Fruit fly (Drosophila melanogaster): ENCODE results near the gene plh.

Gene plh

dm6 chr3R:5054747-5055146, 43.9 kb upstream of the plh start:
- TF ChIP-seq EcR (GFP tag; optimal IDR thresholded peaks at IDR 0.05) (no peak), CG32121 (GFP tag; IDR thresholded peaks at IDR 0.05) (peak; percentile 38; the same call in 1 of the 2 replicates)

DNA sequence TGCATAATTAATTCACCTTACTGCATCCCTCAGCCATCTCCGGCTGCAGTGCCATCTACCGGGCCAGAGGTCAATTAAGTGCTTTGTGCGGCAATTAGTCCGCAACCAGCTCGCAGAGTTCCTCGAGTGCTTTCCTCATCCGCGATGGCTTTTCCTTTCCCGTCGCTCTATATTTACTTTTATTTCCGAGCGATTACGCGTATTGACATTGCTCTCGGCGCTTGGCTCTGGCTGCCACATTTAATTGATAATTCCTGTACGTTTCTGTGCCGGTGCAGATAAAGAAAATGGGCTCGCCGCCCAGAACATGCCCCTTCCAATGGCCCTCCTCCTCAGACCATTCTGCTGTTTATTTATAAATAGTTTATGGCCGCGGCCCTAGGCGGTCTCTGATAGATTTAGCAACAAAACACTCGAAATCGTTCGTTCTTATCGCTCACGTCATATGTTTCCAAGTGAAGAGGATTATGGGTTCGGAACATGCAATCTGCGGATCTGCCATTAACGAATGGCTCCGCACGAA, 42.8 kb upstream of the plh start:
- TF ChIP-seq D1 (tag; optimal IDR thresholded peaks at IDR 0.05): no peak
- no peak for TF ChIP-seq CG12605 (GFP tag; IDR thresholded peaks at IDR 0.05)
- TF ChIP-seq CG13204 (GFP tag; optimal IDR thresholded peaks at IDR 0.05): no peak
- TF ChIP-seq rn (GFP tag; IDR thresholded peaks at IDR 0.05): no peak
- TF ChIP-seq gl (tag; optimal IDR thresholded peaks at IDR 0.05): peak; percentile 56
- TF ChIP-seq CG15710 (tag; optimal IDR thresholded peaks at IDR 0.05): no peak
- peak; percentile 55; the same call in 1 of the 2 replicates for TF ChIP-seq CG32121 (GFP tag; IDR thresholded peaks at IDR 0.05)
- no peak for TF ChIP-seq CG17806 (tag; optimal IDR thresholded peaks at IDR 0.05)
- TF ChIP-seq Pif1B (GFP tag; optimal IDR thresholded peaks at IDR 0.05): peak; percentile 55
- no peak; the same call in 2 of the 3 replicates for TF ChIP-seq CG4496 (GFP tag; IDR thresholded peaks at IDR 0.05)
- peak; percentile 35 for TF ChIP-seq CG14655 (GFP tag; optimal IDR thresholded peaks at IDR 0.05)
- peak; percentile 56 for TF ChIP-seq Ets98B (GFP tag; IDR thresholded peaks at IDR 0.05)
- TF ChIP-seq CG9948 (tag; optimal IDR thresholded peaks at IDR 0.05): no peak
- TF ChIP-seq CG8159 (tag; optimal IDR thresholded peaks at IDR 0.05): no peak
- TF ChIP-seq CG10348 (GFP tag; IDR thresholded peaks at IDR 0.05): no peak
- peak; percentile 20 for TF ChIP-seq EcR (GFP tag; optimal IDR thresholded peaks at IDR 0.05)
- TF ChIP-seq Pif1A (GFP tag; optimal IDR thresholded peaks at IDR 0.05): peak; percentile 60
- TF ChIP-seq Snoo (tag; optimal IDR thresholded peaks at IDR 0.05): no peak
- 0 out of 3 replicates have a peak, but pooled peaks have one; percentile 49 for TF ChIP-seq fd96Ca (GFP tag; IDR thresholded peaks at IDR 0.05)
- TF ChIP-seq CG8301 (tag; optimal IDR thresholded peaks at IDR 0.05): no peak
- TF ChIP-seq CG34367 (tag; optimal IDR thresholded peaks at IDR 0.05): no peak

- TF ChIP-seq CG34367 (tag; optimal IDR thresholded peaks at IDR 0.05) (peak; percentile 50), CG12605 (GFP tag; IDR thresholded peaks at IDR 0.05) (no peak), CG8301 (tag; optimal IDR thresholded peaks at IDR 0.05) (peak; percentile 46), CG9948 (tag; optimal IDR thresholded peaks at IDR 0.05) (peak; percentile 79), CG15710 (tag; optimal IDR thresholded peaks at IDR 0.05) (peak; percentile 74), CG17806 (tag; optimal IDR thresholded peaks at IDR 0.05) (peak; percentile 71), CG14655 (GFP tag; optimal IDR thresholded peaks at IDR 0.05) (peak; percentile 47), CG8159 (tag; optimal IDR thresholded peaks at IDR 0.05) (peak; percentile 83), CG32121 (GFP tag; IDR thresholded peaks at IDR 0.05) (no peak)
These were observed 42.0 kb upstream of the plh start for dm6 chr3R:5052876-5053275.

dm6 chr3R:5045104-5045503, 34.3 kb upstream of the plh start:
- TF ChIP-seq CG17806 (tag; optimal IDR thresholded peaks at IDR 0.05) (peak; percentile 18), rn (GFP tag; IDR thresholded peaks at IDR 0.05) (no peak), CG13204 (GFP tag; optimal IDR thresholded peaks at IDR 0.05) (no peak), Pif1A (GFP tag; optimal IDR thresholded peaks at IDR 0.05) (no peak), CG15710 (tag; optimal IDR thresholded peaks at IDR 0.05) (peak; percentile 46), EcR (GFP tag; optimal IDR thresholded peaks at IDR 0.05) (no peak), CG14655 (GFP tag; optimal IDR thresholded peaks at IDR 0.05) (no peak), CG10348 (GFP tag; IDR thresholded peaks at IDR 0.05) (no peak), CG8301 (tag; optimal IDR thresholded peaks at IDR 0.05) (no peak), Pif1B (GFP tag; optimal IDR thresholded peaks at IDR 0.05) (no peak), CG32121 (GFP tag; IDR thresholded peaks at IDR 0.05) (no peak), CG9948 (tag; optimal IDR thresholded peaks at IDR 0.05) (peak; percentile 22), fd96Ca (GFP tag; IDR thresholded peaks at IDR 0.05) (no peak), CG8159 (tag; optimal IDR thresholded peaks at IDR 0.05) (peak; percentile 58), Snoo (tag; optimal IDR thresholded peaks at IDR 0.05) (no peak), CG4496 (GFP tag; IDR thresholded peaks at IDR 0.05) (no peak), Ets98B (GFP tag; IDR thresholded peaks at IDR 0.05) (no peak), CG12605 (GFP tag; IDR thresholded peaks at IDR 0.05) (no peak), D1 (tag; optimal IDR thresholded peaks at IDR 0.05) (no peak), CG34367 (tag; optimal IDR thresholded peaks at IDR 0.05) (no peak), gl (tag; optimal IDR thresholded peaks at IDR 0.05) (no peak)

DNA sequence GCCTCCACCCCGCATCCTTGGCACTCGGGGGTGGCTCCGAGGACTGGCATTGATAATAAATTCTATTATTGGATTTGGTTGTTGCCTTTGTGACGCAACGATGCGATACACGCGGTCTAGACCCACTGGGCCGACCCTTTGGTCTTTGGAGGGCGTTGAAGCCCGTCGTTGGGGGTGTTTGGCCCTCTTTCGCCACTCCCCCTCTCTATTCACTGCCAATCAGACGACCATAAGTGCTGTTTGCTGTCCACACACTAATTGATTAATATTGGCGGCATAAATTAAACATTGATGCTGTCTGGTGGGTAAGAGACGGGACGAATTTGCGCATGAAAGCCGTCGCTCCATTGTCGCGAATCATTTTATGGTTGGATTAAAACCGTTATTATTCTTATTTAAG, 33.1 kb upstream of the plh start:
- TF ChIP-seq Pif1B (GFP tag; optimal IDR thresholded peaks at IDR 0.05): no peak

DNA sequence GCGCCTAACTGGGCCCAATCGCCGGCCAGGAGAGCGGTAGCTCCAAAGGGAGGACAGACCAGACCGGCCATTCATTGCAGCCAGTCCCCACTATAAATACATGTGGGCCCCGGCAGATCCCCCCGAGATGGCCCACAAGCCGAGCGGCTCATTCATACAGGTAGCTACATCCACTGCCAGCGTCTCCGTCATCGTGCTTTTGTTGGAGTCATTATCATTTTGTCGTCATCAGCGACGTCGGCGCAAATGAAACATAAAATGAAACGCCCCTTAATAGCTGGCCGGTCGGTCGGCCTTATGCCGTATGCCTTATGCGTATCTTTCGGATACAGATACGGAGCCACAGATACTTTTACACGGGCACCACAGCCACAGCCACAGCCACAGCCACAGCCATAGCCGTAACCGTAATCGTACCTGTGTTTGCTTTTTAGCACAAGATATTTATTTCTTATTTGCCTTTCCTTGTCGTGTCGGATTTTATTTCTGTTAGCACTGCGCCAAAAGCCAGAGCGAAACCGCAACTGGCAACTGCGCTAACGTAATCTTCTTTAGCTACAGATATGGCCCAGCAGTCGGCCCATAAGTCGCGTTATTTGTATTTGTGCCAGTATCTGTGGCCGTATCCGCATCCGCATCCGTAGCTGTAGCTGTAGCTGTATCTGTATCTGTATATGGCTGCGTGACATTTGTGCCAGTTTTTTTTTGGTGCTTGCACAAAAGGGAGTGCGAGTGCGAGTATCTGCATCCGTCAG, 32.3 kb upstream of the plh start:
- peak; percentile 27; the same call in 1 of the 3 replicates for TF ChIP-seq fd96Ca (GFP tag; IDR thresholded peaks at IDR 0.05)
- peak; percentile 9 for TF ChIP-seq Pif1A (GFP tag; optimal IDR thresholded peaks at IDR 0.05)
- peak; percentile 75 for TF ChIP-seq CG13204 (GFP tag; optimal IDR thresholded peaks at IDR 0.05)
- TF ChIP-seq Pif1B (GFP tag; optimal IDR thresholded peaks at IDR 0.05): peak; percentile 14
- TF ChIP-seq CG10348 (GFP tag; IDR thresholded peaks at IDR 0.05): no peak
- no peak for TF ChIP-seq CG12605 (GFP tag; IDR thresholded peaks at IDR 0.05)
- no peak for TF ChIP-seq rn (GFP tag; IDR thresholded peaks at IDR 0.05)
- no peak for TF ChIP-seq CG9948 (tag; optimal IDR thresholded peaks at IDR 0.05)
- TF ChIP-seq Ets98B (GFP tag; IDR thresholded peaks at IDR 0.05): 0 out of 2 replicates have a peak, but pooled peaks have one; percentile 14
- TF ChIP-seq CG32121 (GFP tag; IDR thresholded peaks at IDR 0.05): no peak
- TF ChIP-seq CG15710 (tag; optimal IDR thresholded peaks at IDR 0.05): peak; percentile 5
- TF ChIP-seq EcR (GFP tag; optimal IDR thresholded peaks at IDR 0.05): peak; percentile 64
- peak; percentile 28; the same call in 1 of the 3 replicates for TF ChIP-seq CG4496 (GFP tag; IDR thresholded peaks at IDR 0.05)
- TF ChIP-seq Snoo (tag; optimal IDR thresholded peaks at IDR 0.05): no peak
- TF ChIP-seq gl (tag; optimal IDR thresholded peaks at IDR 0.05): no peak
- TF ChIP-seq CG14655 (GFP tag; optimal IDR thresholded peaks at IDR 0.05): peak; percentile 27
